Worm (Caenorhabditis elegans) whole organism, L2 larva: ENCODE measurements around the gene K06H6.1.

ENCODE experiments used
- C34F6.9 ChIP-seq: fragments of 150-350 bp; optimal IDR thresholded peaks from 2 replicates; lab custom pipeline; 2014; ENCODE audit warnings: missing biosample characterization, missing genetic modification characterization
- Y55F3AM.14 ChIP-seq: fragments of 200-800 bp; sonication (Bioruptor generic); optimal IDR thresholded peaks from 2 replicates; lab custom pipeline; 2018; ENCODE audit warnings: mild to moderate bottlenecking, missing genetic modification characterization, missing compliant biosample characterization
- aly-2 ChIP-seq: fragments of 150-350 bp; optimal IDR thresholded peaks from 2 replicates; lab custom pipeline; 2014; ENCODE audit warnings: missing biosample characterization, missing genetic modification characterization
- blmp-1 ChIP-seq: sonication (generic microtip); optimal IDR thresholded peaks from 2 replicates; lab custom pipeline; 2017; ENCODE audit warnings: missing genetic modification characterization, mild to moderate bottlenecking, missing compliant biosample characterization, antibody characterized with exemption, moderate library complexity; ENCODE audit not compliant: insufficient read depth
- ceh-82 ChIP-seq: fragments of 150-350 bp; optimal IDR thresholded peaks from 2 replicates; lab custom pipeline; 2014; ENCODE audit warnings: missing biosample characterization, missing genetic modification characterization
- crh-2 ChIP-seq: sonication (generic microtip); optimal IDR thresholded peaks from 2 replicates; lab custom pipeline; 2017; ENCODE audit warnings: missing biosample characterization, missing genetic modification characterization
- egl-27 ChIP-seq: sonication (generic microtip); optimal IDR thresholded peaks from 3 replicates; lab custom pipeline; 2017; ENCODE audit warnings: missing biosample characterization, missing genetic modification reagents, missing genetic modification characterization
- elt-3 ChIP-seq: sonication (generic microtip); optimal IDR thresholded peaks from 2 replicates; lab custom pipeline; 2017; ENCODE audit warnings: missing biosample characterization, missing genetic modification characterization
- fos-1 ChIP-seq: fragments of 150-350 bp; optimal IDR thresholded peaks from 2 replicates; lab custom pipeline; 2014; ENCODE audit warnings: missing biosample characterization, missing genetic modification characterization
- gmeb-1 ChIP-seq: fragments of 150-350 bp; optimal IDR thresholded peaks from 2 replicates; lab custom pipeline; 2014; ENCODE audit warnings: missing biosample characterization, missing genetic modification characterization
- lin-11 ChIP-seq: fragments of 150-350 bp; sonication (generic microtip); optimal IDR thresholded peaks from 2 replicates; lab custom pipeline; 2014; ENCODE audit warnings: missing biosample characterization, missing genetic modification characterization, inconsistent platforms, mixed read lengths
- lin-13 ChIP-seq: fragments of 150-350 bp; optimal IDR thresholded peaks from 2 replicates; lab custom pipeline; 2014; ENCODE audit warnings: missing biosample characterization, missing genetic modification reagents, missing genetic modification characterization
- lin-39 ChIP-seq: fragments of 150-350 bp; optimal IDR thresholded peaks from 2 replicates; lab custom pipeline; 2014; ENCODE audit warnings: missing biosample characterization, missing genetic modification reagents, missing genetic modification characterization
- mab-5 ChIP-seq: fragments of 150-350 bp; optimal IDR thresholded peaks from 2 replicates; lab custom pipeline; 2014; ENCODE audit warnings: missing biosample characterization, missing genetic modification characterization
- mdl-1 ChIP-seq, 2 experiments: fragments of 150-350 bp in 1 of 2; sonication (generic microtip) in 1 of 2; optimal IDR thresholded peaks; 2 replicates each; lab custom pipeline; 2017; ENCODE audit warnings: missing biosample characterization in 2 of 2, missing genetic modification characterization in 2 of 2
- nhr-10 ChIP-seq: sonication (generic microtip); optimal IDR thresholded peaks from 2 replicates; lab custom pipeline; 2017; ENCODE audit warnings: missing biosample characterization, missing genetic modification characterization
- nhr-11 ChIP-seq: fragments of 150-350 bp; optimal IDR thresholded peaks from 2 replicates; lab custom pipeline; 2014; ENCODE audit warnings: missing biosample characterization, missing genetic modification characterization
- nhr-12 ChIP-seq: fragments of 150-350 bp; optimal IDR thresholded peaks from 2 replicates; lab custom pipeline; 2014; ENCODE audit warnings: missing biosample characterization, missing genetic modification characterization
- nhr-129 ChIP-seq: fragments of 150-350 bp; optimal IDR thresholded peaks from 2 replicates; lab custom pipeline; 2014; ENCODE audit warnings: missing biosample characterization, missing genetic modification characterization
- nhr-21 ChIP-seq: fragments of 150-350 bp; optimal IDR thresholded peaks from 2 replicates; lab custom pipeline; 2014; ENCODE audit warnings: missing biosample characterization, missing genetic modification characterization
- nhr-23 ChIP-seq: fragments of 150-350 bp; optimal IDR thresholded peaks from 2 replicates; lab custom pipeline; 2014; ENCODE audit warnings: missing biosample characterization, missing genetic modification reagents, missing genetic modification characterization
- nhr-25 ChIP-seq: fragments of 150-350 bp; sonication (generic microtip); optimal IDR thresholded peaks from 3 replicates; lab custom pipeline; 2014; ENCODE audit warnings: missing biosample characterization, missing genetic modification characterization
- nhr-77 ChIP-seq: fragments of 150-350 bp; optimal IDR thresholded peaks from 2 replicates; lab custom pipeline; 2014; ENCODE audit warnings: missing biosample characterization, missing genetic modification characterization
- sem-4 ChIP-seq: fragments of 150-350 bp; optimal IDR thresholded peaks from 2 replicates; lab custom pipeline; 2014; ENCODE audit warnings: missing biosample characterization, missing genetic modification reagents, missing genetic modification characterization
- skn-1 ChIP-seq: sonication (generic microtip); optimal IDR thresholded peaks from 2 replicates; lab custom pipeline; 2017; ENCODE audit warnings: missing biosample characterization, missing genetic modification characterization
- sma-9 ChIP-seq, 2 experiments: fragments of 150-350 bp in 1 of 2; sonication (generic microtip) in 1 of 2; optimal IDR thresholded peaks; 2 replicates each; lab custom pipeline; 2014 to 2016; ENCODE audit warnings: missing genetic modification characterization in 2 of 2, mild to moderate bottlenecking in 1 of 2, missing biosample characterization in 1 of 2, missing compliant biosample characterization in 1 of 2, missing genetic modification reagents in 1 of 2, moderate library complexity in 1 of 2
- zag-1 ChIP-seq: fragments of 150-350 bp; optimal IDR thresholded peaks from 2 replicates; lab custom pipeline; 2014; ENCODE audit warnings: missing biosample characterization, missing genetic modification characterization
- ztf-1 ChIP-seq: fragments of 200-800 bp; sonication (Bioruptor generic); conservative IDR thresholded peaks from 2 replicates; pipeline ENCODE4 v1.3.6; 2022; ENCODE audit warnings: missing genetic modification characterization, missing compliant biosample characterization
- ztf-11 ChIP-seq: sonication (generic microtip); optimal IDR thresholded peaks from 2 replicates; lab custom pipeline; 2017; ENCODE audit warnings: missing biosample characterization, missing genetic modification characterization
- ztf-4 ChIP-seq: fragments of 150-350 bp; optimal IDR thresholded peaks from 2 replicates; lab custom pipeline; 2014; ENCODE audit warnings: missing biosample characterization, missing genetic modification characterization

K06H6.1 gene

DNA sequence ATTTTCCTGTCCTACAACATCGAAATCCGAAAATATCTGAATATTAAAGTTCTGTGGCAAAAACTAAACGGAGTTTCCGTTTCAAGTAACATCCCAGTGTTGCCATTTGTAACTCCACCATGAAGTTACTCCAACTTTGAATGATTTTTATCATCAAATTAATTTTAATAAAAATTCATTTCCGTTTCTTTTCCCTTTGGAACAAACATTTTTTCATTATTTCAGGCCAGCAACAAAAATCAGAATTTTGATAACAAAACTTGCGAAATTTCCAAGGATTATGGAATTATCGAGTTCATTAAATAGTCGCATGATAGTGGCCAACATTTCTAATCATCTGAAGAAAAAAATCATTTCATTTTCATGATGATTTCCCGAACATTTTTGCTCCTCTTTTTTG, 25.1 kb upstream of the K06H6.1 start, which contains the start of gene C14C6.2:
Gene C14C6.2 (plus strand): TSS at position 301 of the 400 bp plus-strand sequence.
- TF ChIP-seq aly-2 (tag; lab: Kevin White, UChicago) (no peak), mab-5 (tag; lab: Kevin White, UChicago) (no peak), nhr-10 (no peak), blmp-1 (tag; lab: Kevin White, UChicago) (no peak), nhr-23 (tag; lab: Kevin White, UChicago) (no peak), egl-27 (no peak), sma-9 (GFP tag; optimal IDR thresholded peaks at IDR 0.05; lab: Kevin White, UChicago) (no peak), sma-9 (tag; optimal IDR thresholded peaks at IDR 0.05; lab: Kevin White, UChicago) (no peak), zag-1 (tag; lab: Kevin White, UChicago) (no peak), nhr-21 (tag; lab: Kevin White, UChicago) (no peak), ztf-4 (tag; lab: Kevin White, UChicago) (no peak), nhr-77 (tag; lab: Kevin White, UChicago) (no peak), nhr-12 (tag; lab: Kevin White, UChicago) (no peak), gmeb-1 (no peak)
- TF ChIP-seq, all 48 proteins: peak for 0

DNA sequence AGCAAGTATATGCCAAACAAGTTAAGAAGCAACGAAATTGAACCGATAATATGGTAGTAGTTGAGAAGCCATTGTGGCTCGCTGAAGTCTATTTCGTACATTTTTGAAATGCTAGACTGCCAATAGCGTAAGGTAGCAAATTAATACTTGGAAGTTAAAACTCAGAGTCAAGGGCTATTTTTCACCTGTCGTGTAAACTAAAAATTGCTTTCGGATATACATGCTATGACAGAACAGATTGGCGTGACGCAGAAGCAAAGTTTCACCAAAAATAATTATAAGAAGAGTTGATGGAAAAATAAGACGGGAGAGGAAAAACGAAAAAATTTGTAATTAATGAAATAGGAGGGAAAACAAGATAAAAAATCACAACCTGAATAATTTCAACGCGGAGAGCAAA, 21.9 kb upstream of the K06H6.1 start, which contains the start of gene sri-73:
Gene sri-73 (minus strand): TSS at position 101 of the 400 bp plus-strand sequence.
- TF ChIP-seq lin-39 = no peak
- no peak for TF ChIP-seq crh-2 (tag; lab: Kevin White, UChicago)
- TF ChIP-seq nhr-129 (tag; lab: Kevin White, UChicago) = no peak
- TF ChIP-seq nhr-25 = no peak
- no peak for TF ChIP-seq C34F6.9 (tag; lab: Kevin White, UChicago)
- no peak for TF ChIP-seq nhr-23 (tag; lab: Kevin White, UChicago)
- TF ChIP-seq sem-4 = no peak

DNA sequence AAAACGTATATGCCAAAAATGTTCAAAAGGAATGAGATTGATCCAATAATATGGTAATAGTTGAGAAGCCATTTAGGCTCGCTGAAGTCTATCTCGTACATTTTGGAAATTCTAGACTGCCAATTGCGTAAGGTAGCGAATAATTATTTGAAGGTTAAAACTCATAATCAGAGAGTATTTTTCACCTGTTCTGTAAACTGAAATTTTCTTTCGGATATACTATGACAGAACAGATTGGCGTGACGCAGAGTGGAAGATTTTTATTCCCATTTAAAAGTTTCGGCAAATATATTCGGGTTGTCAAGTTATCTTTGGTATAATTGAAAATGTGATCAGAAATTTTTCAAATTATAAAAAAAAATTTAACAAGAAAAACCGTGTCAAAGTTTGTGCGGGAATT, 19.8 kb upstream of the K06H6.1 start, which contains the start of gene sri-72:
Gene sri-72 (minus strand): TSS at position 101 of the 400 bp plus-strand sequence.
- TF ChIP-seq mab-5 (tag; lab: Kevin White, UChicago) (no peak), lin-13 (no peak), skn-1 (tag; lab: Kevin White, UChicago) (no peak), elt-3 (no peak), nhr-77 (tag; lab: Kevin White, UChicago) (no peak), blmp-1 (tag; lab: Kevin White, UChicago) (no peak), gmeb-1 (no peak), C34F6.9 (tag; lab: Kevin White, UChicago) (no peak), ztf-1 (GFP tag; lab: Robert Waterston, UW) (no peak), nhr-11 (tag; lab: Kevin White, UChicago) (no peak), zag-1 (tag; lab: Kevin White, UChicago) (no peak), ceh-82 (no peak), nhr-129 (tag; lab: Kevin White, UChicago) (no peak), nhr-12 (tag; lab: Kevin White, UChicago) (no peak), Y55F3AM.14 (GFP tag; lab: Kevin White, UChicago) (no peak)

DNA sequence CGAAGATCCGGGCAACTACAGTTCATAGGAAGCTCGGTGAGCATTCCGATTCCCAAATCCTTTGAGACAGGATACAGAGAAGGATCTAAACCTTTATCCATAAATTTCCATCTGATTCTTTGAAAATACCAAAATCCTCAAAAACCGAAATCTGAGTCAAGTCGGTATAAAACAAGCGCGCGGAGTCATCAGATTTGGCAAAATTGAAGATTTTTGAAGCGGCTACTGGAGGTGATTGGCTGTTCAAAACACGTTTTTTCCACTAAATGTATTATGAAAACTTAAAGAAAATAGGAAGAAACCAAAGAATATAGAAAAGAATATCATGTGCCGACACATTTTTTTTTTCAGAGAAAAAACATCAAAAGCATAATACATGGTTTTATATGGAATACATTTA, 13.3 kb upstream of the K06H6.1 start, which contains the start of gene C14C6.13:
Gene C14C6.13 (minus strand): TSS at position 101 of the 400 bp plus-strand sequence.
- no peak for TF ChIP-seq nhr-25
- TF ChIP-seq, all 48 proteins: peak for 0

DNA sequence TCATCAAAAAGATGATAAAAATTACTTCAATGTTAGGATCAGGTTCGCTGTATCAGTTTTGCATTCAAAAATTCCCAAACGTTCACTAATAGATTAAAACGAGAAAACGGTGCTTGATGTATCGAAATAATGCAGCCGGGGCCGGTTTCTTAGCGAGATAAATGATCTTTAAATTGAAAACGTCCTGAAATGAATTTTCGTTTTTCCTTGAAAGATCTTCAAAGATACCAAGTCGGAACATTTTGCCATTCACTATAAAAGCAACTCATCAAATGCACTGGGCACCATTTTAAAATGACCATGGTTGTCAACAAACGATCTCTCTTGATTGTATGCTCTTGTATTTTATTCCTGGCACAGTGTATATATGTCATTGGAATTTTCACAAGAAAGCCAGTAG, 11.8 kb upstream of the K06H6.1 start, which contains the start of gene K06H6.5:
Gene K06H6.5 (plus strand): TSS at position 301 of the 400 bp plus-strand sequence.
- no peak for TF ChIP-seq ztf-11 (tag; lab: Kevin White, UChicago)

DNA sequence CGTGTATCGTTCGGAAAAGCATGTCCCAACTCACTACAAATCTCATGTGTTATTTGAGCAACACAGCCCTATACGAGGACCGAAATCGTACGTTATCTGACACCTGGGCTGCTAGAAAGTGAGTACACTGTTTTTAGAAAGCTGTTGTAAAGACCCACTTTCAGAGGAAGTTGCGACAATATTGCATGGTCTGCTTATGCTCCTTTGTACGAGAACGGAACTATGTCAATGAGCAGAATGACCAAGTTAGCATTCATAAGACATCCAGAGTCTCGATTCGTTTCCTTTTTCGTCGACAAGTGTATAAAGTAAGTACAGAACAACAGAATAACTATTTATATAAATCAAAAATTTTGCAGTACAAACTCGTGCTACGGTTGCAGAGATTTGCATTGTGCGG, 11.0 kb upstream of the K06H6.1 start:
- TF ChIP-seq mdl-1 (tag; optimal IDR thresholded peaks at IDR 0.05; lab: Kevin White, UChicago) (no peak), lin-11 (tag; lab: Kevin White, UChicago) (no peak), ztf-4 (tag; lab: Kevin White, UChicago) (no peak), ceh-82 (no peak), nhr-11 (tag; lab: Kevin White, UChicago) (no peak), fos-1 (tag; lab: Kevin White, UChicago) (no peak), crh-2 (tag; lab: Kevin White, UChicago) (no peak)
